Fruit fly (Drosophila melanogaster): ENCODE measurements around the gene CG13050.

DNA sequence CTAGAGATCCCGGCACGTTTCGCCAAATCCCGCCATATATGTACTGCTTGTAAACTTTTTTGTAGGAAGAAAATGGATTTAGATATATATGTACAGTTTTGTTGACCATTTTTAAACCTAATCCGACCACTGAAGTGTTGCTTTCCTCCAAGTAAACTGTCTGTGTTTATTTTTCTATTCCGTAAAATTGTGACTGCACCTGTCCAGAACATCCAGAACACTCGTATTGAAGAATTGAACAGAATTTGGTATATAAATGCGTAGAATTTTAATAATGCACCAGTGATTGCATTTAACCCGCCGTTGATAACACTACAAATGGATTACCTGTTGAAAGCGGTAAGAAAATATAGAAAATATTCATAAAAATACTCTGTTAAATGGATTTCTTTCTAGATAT is 24.9 kb upstream of the CG13050 start, which contains the start of gene CG43249:
- TF ChIP-seq rn (GFP tag; IDR thresholded peaks at IDR 0.05) (no peak), CG4496 (GFP tag; IDR thresholded peaks at IDR 0.05) (no peak), fd96Ca (GFP tag; IDR thresholded peaks at IDR 0.05) (no peak), Pif1B (GFP tag; optimal IDR thresholded peaks at IDR 0.05) (no peak), CG10348 (GFP tag; IDR thresholded peaks at IDR 0.05) (no peak), Snoo (tag; optimal IDR thresholded peaks at IDR 0.05) (no peak), gl (tag; optimal IDR thresholded peaks at IDR 0.05) (no peak)

Data from whole organism, pupa.